Fruit fly (Drosophila melanogaster) whole organism, prepupa: ENCODE results near the gene Sh.

Experiments
- CG10631 ChIP-seq: fragments of 200-800 bp; sonication (Bioruptor generic); optimal IDR thresholded peaks from 2 replicates; lab custom pipeline; 2016; ENCODE audit warnings: missing biosample characterization, missing genetic modification characterization
- CG10669 ChIP-seq: fragments of 200-800 bp; sonication (Bioruptor generic); optimal IDR thresholded peaks from 3 replicates; lab custom pipeline; 2018; ENCODE audit warnings: missing biosample characterization, mild to moderate bottlenecking, missing genetic modification characterization, moderate library complexity
- CG11294 ChIP-seq: fragments of 200-800 bp; sonication (Bioruptor generic); IDR thresholded peaks from 2 replicates; pipeline ENCODE4 v1.3.6; 2022; ENCODE audit warnings: missing biosample characterization, missing genetic modification characterization
- CG11762 ChIP-seq: fragments of 200-800 bp; sonication (Bioruptor generic); optimal IDR thresholded peaks from 3 replicates; lab custom pipeline; 2016; ENCODE audit warnings: missing biosample characterization, missing genetic modification characterization; ENCODE audit not compliant: insufficient read depth
- CG15336 ChIP-seq: fragments of 200-800 bp; sonication (Bioruptor generic); IDR thresholded peaks from 2 replicates; pipeline ENCODE4 v1.3.6; 2022; ENCODE audit warnings: missing biosample characterization, missing genetic modification characterization
- CG1621 ChIP-seq: fragments of 200-800 bp; sonication (Bioruptor generic); optimal IDR thresholded peaks from 3 replicates; lab custom pipeline; 2018; ENCODE audit warnings: missing biosample characterization, mild to moderate bottlenecking, missing genetic modification characterization
- CG16779 ChIP-seq: fragments of 200-800 bp; sonication (Bioruptor generic); optimal IDR thresholded peaks from 3 replicates; lab custom pipeline; 2017; ENCODE audit warnings: missing biosample characterization, mild to moderate bottlenecking, missing genetic modification characterization
- CG32006 ChIP-seq: fragments of 200-800 bp; sonication (Bioruptor generic); optimal IDR thresholded peaks from 3 replicates; lab custom pipeline; 2017; ENCODE audit warnings: missing biosample characterization, mild to moderate bottlenecking, missing genetic modification characterization
- CG34406 ChIP-seq: fragments of 200-800 bp; sonication (Bioruptor generic); optimal IDR thresholded peaks from 3 replicates; lab custom pipeline; 2016; ENCODE audit warnings: missing biosample characterization, missing genetic modification characterization
- CG3919 ChIP-seq: fragments of 200-800 bp; sonication (Bioruptor generic); optimal IDR thresholded peaks from 3 replicates; lab custom pipeline; 2016; ENCODE audit warnings: missing biosample characterization, missing genetic modification characterization
- CG4318 ChIP-seq: fragments of 200-800 bp; sonication (Bioruptor generic); optimal IDR thresholded peaks from 3 replicates; lab custom pipeline; 2017; ENCODE audit warnings: missing biosample characterization, mild to moderate bottlenecking, missing genetic modification characterization
- CG6163 ChIP-seq: fragments of 200-800 bp; sonication (Bioruptor generic); IDR thresholded peaks from 3 replicates; pipeline ENCODE4 v1.3.6; 2022; ENCODE audit warnings: missing biosample characterization, missing genetic modification characterization
- CG6276 ChIP-seq: fragments of 200-800 bp; sonication (Bioruptor generic); optimal IDR thresholded peaks from 2 replicates; lab custom pipeline; 2017; ENCODE audit warnings: missing biosample characterization, mild to moderate bottlenecking, missing genetic modification characterization
- CG6808 ChIP-seq: fragments of 200-800 bp; sonication (Bioruptor generic); optimal IDR thresholded peaks from 3 replicates; lab custom pipeline; 2017; ENCODE audit warnings: missing biosample characterization, missing genetic modification characterization, mild to moderate bottlenecking, moderate library complexity, missing genetic modification reagents
- CG6854 ChIP-seq: fragments of 200-800 bp; sonication (Bioruptor generic); optimal IDR thresholded peaks from 2 replicates; lab custom pipeline; 2017; ENCODE audit warnings: missing biosample characterization, mild to moderate bottlenecking, missing genetic modification characterization
- CG7368 ChIP-seq: fragments of 200-800 bp; sonication (Bioruptor generic); optimal IDR thresholded peaks from 3 replicates; lab custom pipeline; 2016; ENCODE audit warnings: missing biosample characterization, missing genetic modification characterization
- CG8319 ChIP-seq: fragments of 200-800 bp; sonication (Bioruptor generic); optimal IDR thresholded peaks from 3 replicates; lab custom pipeline; 2016; ENCODE audit warnings: missing biosample characterization, missing genetic modification characterization
- CG8632 ChIP-seq: fragments of 200-800 bp; sonication (Bioruptor generic); optimal IDR thresholded peaks from 3 replicates; lab custom pipeline; 2016; ENCODE audit warnings: missing biosample characterization, missing genetic modification characterization
- Eip78C ChIP-seq: fragments of 200-800 bp; sonication (Bioruptor generic); peaks from one replicate; lab custom pipeline; 2016; ENCODE audit warnings: missing biosample characterization, missing genetic modification characterization
- Ets96B ChIP-seq: fragments of 200-800 bp; optimal IDR thresholded peaks from 2 replicates; lab custom pipeline; 2019; ENCODE audit warnings: missing biosample characterization, mild to moderate bottlenecking, missing genetic modification characterization, moderate library complexity
- Gug ChIP-seq: fragments of 200-800 bp; sonication (Bioruptor generic); IDR thresholded peaks from 2 replicates; pipeline ENCODE4 v1.3.6; 2022; ENCODE audit warnings: missing biosample characterization, missing genetic modification characterization
- Hr38 ChIP-seq: sonication (Bioruptor generic); optimal IDR thresholded peaks from 2 replicates; lab custom pipeline; 2016; ENCODE audit warnings: missing biosample characterization, missing genetic modification characterization
- Lpt ChIP-seq: fragments of 200-800 bp; sonication (Bioruptor generic); optimal IDR thresholded peaks from 3 replicates; lab custom pipeline; 2016; ENCODE audit warnings: missing biosample characterization, missing genetic modification characterization
- Met ChIP-seq: fragments of 200-800 bp; sonication (Bioruptor generic); optimal IDR thresholded peaks from 3 replicates; lab custom pipeline; 2016; ENCODE audit warnings: missing biosample characterization, missing genetic modification characterization
- OdsH ChIP-seq: fragments of 200-800 bp; sonication (Bioruptor generic); optimal IDR thresholded peaks from 3 replicates; lab custom pipeline; 2016; ENCODE audit warnings: missing biosample characterization, missing genetic modification characterization
- Smox ChIP-seq: fragments of 200-800 bp; sonication (Bioruptor generic); optimal IDR thresholded peaks from 3 replicates; lab custom pipeline; 2016; ENCODE audit warnings: missing biosample characterization, missing genetic modification characterization
- Sox102F ChIP-seq: fragments of 200-800 bp; sonication (Bioruptor generic); optimal IDR thresholded peaks from 2 replicates; lab custom pipeline; 2016; ENCODE audit warnings: missing biosample characterization, mild to moderate bottlenecking, missing genetic modification characterization
- Sox14 ChIP-seq: fragments of 200-800 bp; sonication (Bioruptor generic); optimal IDR thresholded peaks from 3 replicates; lab custom pipeline; 2016; ENCODE audit warnings: missing biosample characterization, missing genetic modification characterization
- Sox15 ChIP-seq: fragments of 200-800 bp; sonication (Bioruptor generic); optimal IDR thresholded peaks from 3 replicates; lab custom pipeline; 2016; ENCODE audit warnings: missing biosample characterization, missing genetic modification characterization
- achi ChIP-seq: fragments of 200-800 bp; sonication (Bioruptor generic); optimal IDR thresholded peaks from 3 replicates; lab custom pipeline; 2016; ENCODE audit warnings: missing biosample characterization, missing genetic modification characterization
- acj6 ChIP-seq: fragments of 200-800 bp; sonication (Bioruptor generic); optimal IDR thresholded peaks from 3 replicates; lab custom pipeline; 2016; ENCODE audit warnings: missing biosample characterization, missing genetic modification characterization
- dac ChIP-seq: fragments of 200-800 bp; sonication (Bioruptor generic); optimal IDR thresholded peaks from 2 replicates; lab custom pipeline; 2017; ENCODE audit warnings: missing biosample characterization, mild to moderate bottlenecking, missing genetic modification characterization
- dsx ChIP-seq: fragments of 200-800 bp; optimal IDR thresholded peaks from 3 replicates; lab custom pipeline; 2019; ENCODE audit warnings: missing biosample characterization, mild to moderate bottlenecking, missing genetic modification characterization, moderate library complexity; ENCODE audit not compliant: poor library complexity, severe bottlenecking
- eg ChIP-seq: fragments of 200-800 bp; sonication (Bioruptor generic); IDR thresholded peaks from 3 replicates; pipeline ENCODE4 v1.3.6; 2022; ENCODE audit warnings: missing biosample characterization, missing genetic modification characterization
- fd59A ChIP-seq: fragments of 200-800 bp; sonication (Bioruptor generic); optimal IDR thresholded peaks from 2 replicates; lab custom pipeline; 2017; ENCODE audit warnings: missing biosample characterization, mild to moderate bottlenecking, missing genetic modification characterization, missing genetic modification reagents
- fd85E ChIP-seq: fragments of 200-800 bp; sonication (Bioruptor generic); optimal IDR thresholded peaks from 3 replicates; lab custom pipeline; 2016; ENCODE audit warnings: missing biosample characterization, missing genetic modification characterization
- fkh ChIP-seq: fragments of 200-800 bp; sonication (Bioruptor generic); optimal IDR thresholded peaks from 3 replicates; lab custom pipeline; 2017; ENCODE audit warnings: missing biosample characterization, mild to moderate bottlenecking, missing genetic modification characterization, moderate library complexity
- net ChIP-seq: fragments of 200-800 bp; sonication (Bioruptor generic); optimal IDR thresholded peaks from 3 replicates; lab custom pipeline; 2016; ENCODE audit warnings: missing biosample characterization, missing genetic modification characterization
- pdm3 ChIP-seq: fragments of 200-800 bp; sonication (Bioruptor generic); optimal IDR thresholded peaks from 3 replicates; lab custom pipeline; 2016; ENCODE audit warnings: missing biosample characterization, missing genetic modification characterization
- salr ChIP-seq, 2 experiments: fragments of 200-800 bp; sonication (Bioruptor generic); optimal IDR thresholded peaks; 3 replicates each; lab custom pipeline; 2016 to 2018; ENCODE audit warnings: missing biosample characterization in 2 of 2, missing genetic modification characterization in 2 of 2, mild to moderate bottlenecking in 1 of 2
- spab ChIP-seq: fragments of 200-800 bp; sonication (Bioruptor generic); optimal IDR thresholded peaks from 2 replicates; lab custom pipeline; 2017; ENCODE audit warnings: missing biosample characterization, mild to moderate bottlenecking, missing genetic modification characterization, missing genetic modification reagents
- ss ChIP-seq, 2 experiments: fragments of 200-800 bp; sonication (Bioruptor generic); optimal IDR thresholded peaks; 2 replicates in 1 of 2; 3 replicates in 1 of 2; lab custom pipeline; 2017 to 2018; ENCODE audit warnings: mild to moderate bottlenecking in 2 of 2, missing biosample characterization in 2 of 2, missing genetic modification characterization in 2 of 2, moderate library complexity in 1 of 2
- svp ChIP-seq: fragments of 200-800 bp; sonication (Bioruptor generic); peaks from one replicate; lab custom pipeline; 2016; ENCODE audit warnings: missing biosample characterization, missing genetic modification characterization
- topi ChIP-seq: fragments of 200-800 bp; sonication (Bioruptor generic); optimal IDR thresholded peaks from 3 replicates; lab custom pipeline; 2016; ENCODE audit warnings: missing biosample characterization, missing genetic modification characterization
- vri ChIP-seq: fragments of 200-800 bp; sonication (Bioruptor generic); optimal IDR thresholded peaks from 3 replicates; lab custom pipeline; 2016; ENCODE audit warnings: missing biosample characterization, mild to moderate bottlenecking, missing genetic modification characterization

Sh gene

DNA sequence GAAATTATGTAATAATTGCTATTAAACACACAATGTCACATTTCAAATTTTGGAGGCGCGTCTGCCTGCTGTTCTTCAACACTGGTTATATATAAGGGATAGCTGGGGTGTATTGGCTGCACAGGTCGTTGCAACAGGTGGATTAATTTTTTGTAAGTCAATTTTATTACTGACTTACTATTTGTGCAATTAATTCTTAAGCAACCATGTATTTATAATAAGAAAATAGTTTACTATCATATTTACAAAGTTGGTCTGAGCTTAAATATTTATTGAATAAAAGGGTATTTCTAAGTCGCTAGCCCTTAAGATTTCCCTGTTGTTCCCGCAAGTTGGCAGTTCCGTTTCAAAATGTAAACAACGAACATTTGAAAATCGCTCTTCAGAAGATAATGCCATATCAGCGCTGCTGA is 29.8 kb upstream of the Sh start, which contains the start of gene RhoGAP16F (continued):
- peak; percentile 74 for TF ChIP-seq Sox15 (GFP tag; lab: Kevin White, UChicago)
- TF ChIP-seq Hr38 (GFP tag; lab: Kevin White, UChicago), result no peak
- peak; percentile 53 for TF ChIP-seq CG1621
- peak; percentile 17 for TF ChIP-seq CG16779 (tag; lab: Kevin White, UChicago)
- peak; percentile 83 for TF ChIP-seq pdm3 (GFP tag; lab: Kevin White, UChicago)
- TF ChIP-seq ss (GFP tag; optimal IDR thresholded peaks at IDR 0.05; lab: Kevin White, UChicago), result peak; percentile 38 to 71
- TF ChIP-seq CG11294 (GFP tag; lab: Robert Waterston, UW), result peak; percentile 56; the same call in 1 of the 2 replicates
- TF ChIP-seq achi (GFP tag; lab: Kevin White, UChicago), result peak; percentile 82
- peak; percentile 41 for TF ChIP-seq spab (GFP tag; lab: Kevin White, UChicago)
- peak; percentile 85 for TF ChIP-seq OdsH (GFP tag; lab: Kevin White, UChicago)
- TF ChIP-seq Eip78C, result peak; percentile 90
- TF ChIP-seq CG3919, result peak; percentile 80
- TF ChIP-seq Ets96B, result peak; percentile 72
- peak; percentile 63 for TF ChIP-seq Lpt
- TF ChIP-seq Smox (GFP tag; lab: Kevin White, UChicago), result peak; percentile 87
- TF ChIP-seq CG8632 (GFP tag; lab: Kevin White, UChicago), result peak; percentile 74
- peak; percentile 41 for TF ChIP-seq fd59A (GFP tag; lab: Kevin White, UChicago)
- TF ChIP-seq acj6 (GFP tag; lab: Kevin White, UChicago), result peak; percentile 77
- TF ChIP-seq CG10669 (GFP tag; lab: Kevin White, UChicago), result peak; percentile 74
- peak; percentile 71 for TF ChIP-seq Gug (GFP tag; lab: Robert Waterston, UW)
- TF ChIP-seq dac (GFP tag; lab: Kevin White, UChicago), result peak; percentile 70
- peak; percentile 68 for TF ChIP-seq CG8319
- peak; percentile 73 for TF ChIP-seq CG6163 (GFP tag; lab: Robert Waterston, UW)
- TF ChIP-seq CG34406, result peak; percentile 81

DNA sequence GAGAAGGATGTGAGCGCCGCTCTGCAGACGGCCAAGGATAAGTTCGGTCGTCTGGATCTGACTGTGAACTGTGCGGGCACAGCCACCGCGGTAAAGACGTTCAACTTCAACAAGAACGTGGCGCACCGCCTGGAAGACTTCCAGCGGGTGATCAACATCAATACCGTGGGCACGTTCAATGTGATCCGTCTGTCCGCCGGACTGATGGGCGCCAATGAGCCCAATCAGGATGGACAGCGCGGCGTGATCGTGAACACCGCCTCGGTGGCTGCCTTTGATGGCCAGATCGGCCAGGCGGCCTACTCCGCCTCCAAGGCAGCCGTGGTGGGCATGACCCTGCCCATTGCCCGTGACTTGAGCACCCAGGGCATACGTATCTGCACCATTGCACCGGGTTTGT is 29.1 kb upstream of the Sh start:
- no peak for TF ChIP-seq svp (GFP tag; lab: Kevin White, UChicago)

DNA sequence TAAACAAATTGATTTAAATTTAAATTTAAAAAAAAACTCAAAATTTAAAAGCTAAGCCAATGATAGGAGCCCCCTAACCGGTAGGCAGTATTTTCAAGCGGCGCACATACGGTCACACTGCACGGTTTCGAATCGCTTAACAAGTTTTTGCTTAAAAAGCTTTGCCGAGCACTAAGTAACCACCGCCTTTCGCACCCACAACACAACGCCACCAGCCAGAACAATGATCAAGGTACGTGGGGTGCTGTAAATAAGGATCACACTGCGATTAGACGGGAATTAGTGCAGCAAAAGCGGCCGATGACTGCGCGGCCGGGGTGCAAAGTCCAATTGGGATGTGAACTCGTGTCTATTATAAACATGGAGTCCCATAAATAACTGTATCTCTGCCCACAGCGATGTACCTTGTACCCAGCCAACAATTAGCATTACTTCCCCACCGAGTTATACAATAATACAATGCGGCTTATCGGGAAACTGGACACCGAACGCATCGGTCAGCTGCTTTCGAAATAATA is 28.2 kb upstream of the Sh start, which contains the start of gene scu:
scu (plus strand) TSS at position 101 of the 518 bp plus-strand sequence.
- TF ChIP-seq ss (GFP tag; optimal IDR thresholded peaks at IDR 0.05; lab: Kevin White, UChicago), result peak; percentile 95 to 97
- peak; percentile 43; the same call in 1 of the 2 replicates for TF ChIP-seq Gug (GFP tag; lab: Robert Waterston, UW)
- TF ChIP-seq CG6854 (GFP tag; lab: Kevin White, UChicago), result peak; percentile 92
- no peak for TF ChIP-seq acj6 (GFP tag; lab: Kevin White, UChicago)
- TF ChIP-seq CG32006 (GFP tag; lab: Kevin White, UChicago), result peak; percentile 37
- no peak for TF ChIP-seq CG4318 (GFP tag; lab: Kevin White, UChicago)
- peak; percentile 35 for TF ChIP-seq Sox102F (GFP tag; lab: Kevin White, UChicago)
- TF ChIP-seq CG6163 (GFP tag; lab: Robert Waterston, UW), result no peak; the same call in 2 of the 3 replicates
- peak; percentile 55 for TF ChIP-seq dsx
- TF ChIP-seq CG15336 (GFP tag; lab: Robert Waterston, UW), result peak; percentile 59
- TF ChIP-seq Met, result peak; percentile 7
- TF ChIP-seq eg (GFP tag; lab: Robert Waterston, UW), result peak; percentile 65; the same call in 1 of the 3 replicates
- TF ChIP-seq CG8632 (GFP tag; lab: Kevin White, UChicago), result no peak
- TF ChIP-seq fkh (GFP tag; lab: Kevin White, UChicago), result no peak
- TF ChIP-seq fd85E, result no peak
- peak; percentile 89 for TF ChIP-seq CG6808
- peak; percentile 94 for TF ChIP-seq CG6276 (GFP tag; lab: Kevin White, UChicago)
- TF ChIP-seq Sox14, result peak; percentile 54
- TF ChIP-seq net, result peak; percentile 73
- peak; percentile 5 for TF ChIP-seq achi (GFP tag; lab: Kevin White, UChicago)
- TF ChIP-seq topi, result peak; percentile 9
- TF ChIP-seq salr (GFP tag; optimal IDR thresholded peaks at IDR 0.05; lab: Kevin White, UChicago), result peak in 1 of 2 experiments; percentile 49
- TF ChIP-seq Lpt, result peak; percentile 64
- peak; percentile 90 for TF ChIP-seq CG16779 (tag; lab: Kevin White, UChicago)
- peak; percentile 71 for TF ChIP-seq CG10669 (GFP tag; lab: Kevin White, UChicago)
- TF ChIP-seq dac (GFP tag; lab: Kevin White, UChicago), result peak; percentile 39
- peak; percentile 36 for TF ChIP-seq CG7368 (GFP tag; lab: Kevin White, UChicago)
- peak; percentile 43 for TF ChIP-seq CG11762
- no peak for TF ChIP-seq Hr38 (GFP tag; lab: Kevin White, UChicago)
- TF ChIP-seq svp (GFP tag; lab: Kevin White, UChicago), result peak; percentile 88
- peak; percentile 15 for TF ChIP-seq CG8319
- TF ChIP-seq vri (GFP tag; lab: Kevin White, UChicago), result peak; percentile 73
- TF ChIP-seq Smox (GFP tag; lab: Kevin White, UChicago), result no peak
- no peak for TF ChIP-seq CG10631 (GFP tag; lab: Kevin White, UChicago)
- TF ChIP-seq CG1621, result peak; percentile 78
